Worm (Caenorhabditis elegans) whole organism, dauer: Measurements from ENCODE around the gene wht-3.

ENCODE experiments used
- unc-62 ChIP-seq: sonication (generic microtip); optimal IDR thresholded peaks from 2 replicates; lab custom pipeline; 2017; ENCODE audit warnings: missing biosample characterization, missing genetic modification reagents, missing genetic modification characterization

Gene wht-3

ce11 chrIII:4123277-4123676 is 28.1 kb downstream of the wht-3 start:
- no peak for TF ChIP-seq unc-62 (GFP tag; lab: Kevin White, UChicago)

ce11 chrIII:4120386-4120785 is 31.0 kb downstream of the wht-3 start:
- TF ChIP-seq unc-62 (GFP tag; lab: Kevin White, UChicago), result no peak

ce11 chrIII:4119736-4120135 is 31.7 kb downstream of the wht-3 start:
- TF ChIP-seq unc-62 (GFP tag; lab: Kevin White, UChicago), result no peak

ce11 chrIII:4115085-4115484 is 36.3 kb downstream of the wht-3 start, which contains the start of gene unc-103:
TSS of gene unc-103 (plus strand) at chrIII:4115385.
- TF ChIP-seq unc-62 (GFP tag; lab: Kevin White, UChicago), result no peak

- TF ChIP-seq unc-62 (GFP tag; lab: Kevin White, UChicago), result no peak
These were observed 37.8 kb downstream of the wht-3 start for ce11 chrIII:4113594-4113993.

- no peak for TF ChIP-seq unc-62 (GFP tag; lab: Kevin White, UChicago)
These were observed 43.4 kb downstream of the wht-3 start for ce11 chrIII:4107929-4108520.

ce11 chrIII:4107227-4107626 is 44.2 kb downstream of the wht-3 start:
- TF ChIP-seq unc-62 (GFP tag; lab: Kevin White, UChicago), result no peak

- no peak for TF ChIP-seq unc-62 (GFP tag; lab: Kevin White, UChicago)
These were observed 44.8 kb downstream of the wht-3 start for ce11 chrIII:4106611-4107010.

- no peak for TF ChIP-seq unc-62 (GFP tag; lab: Kevin White, UChicago)
These were observed 48.2 kb downstream of the wht-3 start for ce11 chrIII:4103171-4103570.

ce11 chrIII:4102039-4102438 is 49.4 kb downstream of the wht-3 start:
- no peak for TF ChIP-seq unc-62 (GFP tag; lab: Kevin White, UChicago)

ce11 chrIII:4101016-4101415 is 50.4 kb downstream of the wht-3 start:
- no peak for TF ChIP-seq unc-62 (GFP tag; lab: Kevin White, UChicago)

ce11 chrIII:4099884-4100596 is 51.4 kb downstream of the wht-3 start:
- TF ChIP-seq unc-62 (GFP tag; lab: Kevin White, UChicago), result no peak

ce11 chrIII:4098751-4099150 is 52.6 kb downstream of the wht-3 start:
- no peak for TF ChIP-seq unc-62 (GFP tag; lab: Kevin White, UChicago)

ce11 chrIII:4098107-4098620 is 53.2 kb downstream of the wht-3 start, which contains the start of gene rei-1:
TSS of gene rei-1 (minus strand) at chrIII:4098190.
- TF ChIP-seq unc-62 (GFP tag; lab: Kevin White, UChicago), result no peak
